Worm (Caenorhabditis elegans) whole organism, L1 larva: ENCODE measurements around the gene srn-1.

Source experiments
- efl-1 ChIP-seq, 4 experiments: fragments of 150-350 bp; optimal IDR thresholded peaks in 3 of 4; peaks in 1 of 4; 1 replicate in 1 of 4; 2 replicates in 3 of 4; lab custom pipeline; 2014; ENCODE audit warnings: missing biosample characterization in 2 of 4, missing genetic modification characterization in 2 of 4, missing genetic modification reagents in 2 of 4
- fos-1 ChIP-seq: fragments of 150-350 bp; optimal IDR thresholded peaks from 2 replicates; lab custom pipeline; 2014; ENCODE audit warnings: missing biosample characterization, missing genetic modification characterization
- lin-13 ChIP-seq: fragments of 150-350 bp; optimal IDR thresholded peaks from 2 replicates; lab custom pipeline; 2014; ENCODE audit warnings: missing biosample characterization, missing genetic modification reagents, missing genetic modification characterization
- mep-1 ChIP-seq: fragments of 150-350 bp; optimal IDR thresholded peaks from 2 replicates; lab custom pipeline; 2014; ENCODE audit warnings: missing biosample characterization, missing genetic modification characterization
- vab-15 ChIP-seq: sonication (generic microtip); optimal IDR thresholded peaks from 2 replicates; lab custom pipeline; 2017; ENCODE audit warnings: missing genotype, mild to moderate bottlenecking, missing genetic modification characterization, missing compliant biosample characterization

DNA sequence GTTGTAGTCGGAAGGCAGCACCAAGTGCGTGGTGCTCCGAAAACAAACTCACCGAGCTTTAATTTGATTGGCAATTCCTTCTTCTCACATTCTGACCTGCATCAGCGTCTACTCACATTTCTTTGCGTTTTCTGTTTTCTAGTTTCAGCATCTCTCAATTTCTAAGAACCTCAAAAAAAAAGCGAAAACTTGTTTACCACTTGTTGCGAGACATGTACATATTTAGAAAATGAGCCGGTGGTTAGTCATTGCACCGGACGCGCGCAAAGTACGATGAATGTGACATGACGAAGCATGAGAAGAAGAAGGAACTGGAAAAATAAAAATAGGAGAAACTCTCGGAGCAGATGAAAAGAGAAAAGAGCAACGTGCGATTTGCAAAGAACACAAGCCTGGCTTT is 41.6 kb downstream of the srn-1 start:
- TF ChIP-seq lin-13 (GFP tag; lab: Kevin White, UChicago) = no peak
- no peak for TF ChIP-seq fos-1 (tag; lab: Kevin White, UChicago)
- no peak for TF ChIP-seq efl-1 (optimal IDR thresholded peaks at IDR 0.05; lab: Kevin White, UChicago)
- TF ChIP-seq efl-1 (GFP tag; optimal IDR thresholded peaks at IDR 0.05 in 1 of 2; lab: Kevin White, UChicago) = no peak
- TF ChIP-seq vab-15 (tag; lab: Kevin White, UChicago) = no peak
- no peak for TF ChIP-seq mep-1 (tag; lab: Kevin White, UChicago)
